Fruit fly (Drosophila melanogaster) whole organism, larva: ENCODE results near the gene ND-B17.

Source experiments
- noc ChIP-seq: fragments of 200-800 bp; sonication (Bioruptor generic); optimal IDR thresholded peaks from 3 replicates; lab custom pipeline; 2019; ENCODE audit warnings: missing biosample characterization, mild to moderate bottlenecking, missing genetic modification characterization, moderate library complexity

Gene ND-B17

DNA sequence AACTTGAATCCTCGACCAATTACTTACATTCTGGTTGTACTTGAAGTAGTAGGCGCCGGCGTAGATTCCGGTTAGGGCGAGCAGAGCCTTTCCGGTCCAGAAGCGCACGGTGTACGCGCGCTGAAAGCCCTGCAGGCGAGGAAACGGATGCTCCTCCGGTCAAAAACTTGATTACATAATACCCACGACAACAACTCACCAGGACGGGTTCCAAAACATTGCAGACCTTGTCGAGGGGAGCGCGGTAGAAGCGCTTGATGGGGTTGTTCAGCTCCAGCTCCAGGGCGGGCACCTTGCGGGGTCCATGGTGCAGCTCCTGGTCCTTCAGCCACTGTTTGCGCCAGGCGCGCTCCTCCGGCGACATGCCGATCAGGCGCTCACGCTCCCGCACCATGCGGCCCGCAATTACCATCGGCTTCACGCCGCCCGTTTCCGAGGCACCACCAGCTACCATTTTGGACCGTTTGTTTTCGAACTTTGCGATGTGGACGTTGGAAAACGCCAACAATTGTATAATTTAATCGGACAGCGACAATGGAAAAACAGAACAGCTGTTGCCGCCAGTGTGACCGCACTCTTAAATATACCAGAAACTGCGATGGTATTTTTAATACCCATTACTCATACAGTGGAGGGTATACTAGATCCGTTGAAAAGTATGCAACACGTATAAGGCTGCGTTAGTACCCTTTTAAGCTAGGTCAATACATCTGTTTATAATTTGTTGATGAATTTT is at the start of gene ND-B17:
Gene ND-B17 (minus strand): TSS at position 556 of the 736 bp plus-strand sequence.
- no peak for TF ChIP-seq noc (tag; lab: Kevin White, UChicago)

DNA sequence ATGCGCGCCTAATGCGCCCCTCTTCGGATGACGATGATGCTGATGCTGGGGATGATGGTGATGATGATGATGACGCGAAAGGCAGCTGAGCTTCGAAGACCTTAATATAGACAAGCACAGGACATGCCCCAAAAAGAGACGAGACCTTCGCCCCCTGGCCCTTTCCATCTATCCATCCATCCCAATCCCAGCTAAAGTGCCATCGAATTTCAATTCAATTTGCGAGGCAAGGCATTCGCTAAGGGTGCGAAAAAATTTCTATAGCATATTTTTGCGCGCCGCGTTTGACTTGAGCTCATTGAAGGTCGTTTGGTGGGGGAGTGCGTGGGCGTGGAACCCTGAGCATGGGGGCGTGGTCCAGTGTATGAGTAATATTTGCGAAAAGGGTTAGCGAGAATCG is 45.4 kb upstream of the ND-B17 start:
- TF ChIP-seq noc (tag; lab: Kevin White, UChicago), result no peak

DNA sequence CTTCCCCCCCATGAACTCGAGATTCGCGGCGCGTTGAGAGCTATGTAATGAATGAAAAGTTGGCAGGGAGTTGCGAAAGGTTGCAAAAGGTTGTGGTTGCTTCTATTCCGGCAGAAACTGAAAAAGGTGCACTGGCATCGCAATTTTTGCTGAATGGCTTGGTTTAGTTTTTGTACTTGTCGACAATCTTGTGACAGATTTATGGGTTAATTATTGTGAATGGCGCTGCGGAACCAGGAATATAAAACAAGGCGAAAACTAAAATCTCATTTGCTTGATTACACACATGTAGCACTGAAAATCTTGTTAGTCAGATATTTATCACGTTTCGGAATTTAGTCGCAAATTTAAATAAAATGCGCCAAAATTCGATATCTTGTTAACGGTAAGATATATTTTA is 32.9 kb upstream of the ND-B17 start, which contains the start of gene t-Grip91:
Gene t-Grip91 (plus strand): TSS at position 301 of the 400 bp plus-strand sequence.
- TF ChIP-seq noc (tag; lab: Kevin White, UChicago), result no peak

DNA sequence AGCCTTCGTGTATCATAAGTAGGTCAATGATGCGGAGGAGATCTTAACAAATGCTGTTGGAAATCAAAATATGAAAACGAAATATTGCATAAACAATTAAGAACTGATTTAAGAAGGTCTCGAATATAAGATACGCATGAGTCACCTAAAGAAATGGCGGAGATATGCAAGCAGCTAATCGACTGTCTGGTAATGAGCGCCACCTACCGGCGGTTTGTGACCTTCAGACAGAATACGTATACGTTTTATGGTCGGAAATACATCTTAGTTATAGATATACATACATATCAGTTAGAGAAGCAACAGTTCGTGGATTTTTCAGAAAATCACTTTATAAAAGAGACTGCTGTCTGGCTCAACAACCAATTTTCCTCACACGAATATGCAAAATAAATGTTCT is 32.1 kb upstream of the ND-B17 start:
- no peak for TF ChIP-seq noc (tag; lab: Kevin White, UChicago)

DNA sequence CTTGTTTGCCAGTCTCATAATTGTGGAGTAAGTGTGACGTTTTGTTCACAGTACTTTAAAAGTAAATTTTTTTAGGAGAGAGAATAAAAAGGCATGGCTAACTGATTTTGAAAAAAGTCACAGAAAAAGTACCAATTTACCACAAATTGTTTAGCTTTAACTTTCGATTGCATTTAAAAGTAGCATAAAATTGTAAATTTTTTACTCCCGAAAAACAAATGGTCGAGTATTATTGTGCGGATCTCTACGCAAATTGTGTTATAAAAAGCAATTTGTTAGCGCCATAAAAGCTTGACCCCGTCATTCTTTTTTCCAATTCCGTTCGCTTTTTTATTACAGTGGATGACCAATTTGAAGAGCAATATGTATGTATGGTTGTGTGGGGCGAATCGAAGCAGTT is 25.9 kb upstream of the ND-B17 start, which contains the start of gene CG43760:
Gene CG43760 (minus strand): TSS at position 101 of the 400 bp plus-strand sequence.
- no peak for TF ChIP-seq noc (tag; lab: Kevin White, UChicago)

DNA sequence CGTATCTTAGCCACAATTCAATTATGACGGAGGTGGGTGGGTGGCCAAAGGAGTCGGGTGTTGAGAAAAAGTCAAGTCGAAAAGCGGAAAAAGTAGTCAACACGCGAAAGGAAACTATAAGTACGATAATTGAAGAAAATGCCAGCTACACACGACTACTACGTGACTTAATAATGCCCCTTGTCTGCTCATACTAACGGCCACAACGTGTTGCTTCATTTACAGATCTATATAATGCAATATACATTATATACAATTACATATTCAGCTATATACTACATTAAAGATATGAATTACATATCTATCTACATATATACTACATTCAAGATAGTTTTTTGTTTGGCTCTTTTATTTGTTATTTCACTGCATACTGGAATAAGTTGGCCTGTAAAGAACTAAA is 22.1 kb upstream of the ND-B17 start, which contains the start of gene CG31826:
Gene CG31826 (minus strand): TSS at position 101 of the 400 bp plus-strand sequence.
- TF ChIP-seq noc (tag; lab: Kevin White, UChicago), result no peak

DNA sequence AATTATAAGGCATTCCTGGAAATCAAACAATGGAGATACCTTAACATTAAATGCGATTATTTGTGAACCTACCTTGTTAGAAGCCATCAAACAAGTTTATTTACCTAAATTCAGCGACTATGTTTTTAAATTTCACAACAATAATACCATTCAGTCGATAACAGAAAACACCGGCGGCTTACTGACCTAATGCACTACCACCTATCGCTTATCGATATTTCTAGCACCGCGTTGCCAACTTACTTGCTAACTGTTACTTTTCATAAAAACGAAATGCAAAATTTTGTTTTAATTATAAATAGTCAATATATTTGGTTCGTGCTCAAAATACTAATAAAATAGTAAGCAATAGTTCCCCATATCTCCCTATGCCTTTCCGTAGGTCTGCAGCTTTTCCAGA is 20.1 kb upstream of the ND-B17 start, which contains the start of gene Ku80:
Gene Ku80 (minus strand): TSS at position 182 of the 400 bp plus-strand sequence.
- no peak for TF ChIP-seq noc (tag; lab: Kevin White, UChicago)

DNA sequence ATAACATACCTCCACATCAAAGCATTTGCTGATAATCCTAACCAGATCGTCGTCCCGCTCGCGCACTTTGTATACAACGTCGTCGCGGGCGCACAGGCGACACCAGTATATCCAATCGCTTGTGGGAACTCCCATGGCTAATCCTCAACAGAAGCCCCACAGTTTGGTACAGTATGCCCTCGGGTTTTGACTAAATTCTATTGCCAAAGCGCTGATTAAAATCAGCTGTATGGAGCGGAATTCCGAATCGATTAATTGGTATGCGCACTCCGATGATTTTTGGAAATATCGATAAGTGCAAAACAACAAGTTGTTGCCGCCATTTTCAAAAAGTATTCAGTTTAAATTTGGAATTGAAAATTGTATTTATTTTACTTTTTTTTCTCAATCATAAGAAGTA is 17.2 kb upstream of the ND-B17 start, which contains the start of gene wek:
Gene wek (minus strand): TSS at position 253 of the 400 bp plus-strand sequence.
- TF ChIP-seq noc (tag; lab: Kevin White, UChicago), result no peak

DNA sequence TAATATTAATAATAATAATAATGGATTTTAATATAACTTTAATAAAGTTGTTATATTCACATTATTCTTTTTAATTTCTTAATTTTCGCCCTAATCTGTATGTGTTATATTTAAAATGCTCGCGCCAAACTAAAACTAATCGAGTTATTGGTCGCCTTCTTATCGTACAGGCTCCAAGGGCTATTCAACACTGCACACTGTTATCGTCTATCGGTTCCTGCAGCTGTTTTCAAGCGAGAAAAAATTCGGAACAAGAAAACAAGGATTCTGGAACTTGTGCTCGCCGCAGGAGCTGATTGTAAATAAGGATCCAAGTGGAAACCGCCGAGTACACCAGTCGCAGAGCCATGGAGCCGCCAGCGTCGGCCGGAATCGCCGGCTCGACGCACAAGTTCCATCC is 13.2 kb upstream of the ND-B17 start, which contains the start of gene CG3793:
Gene CG3793 (plus strand): TSS at position 192 of the 400 bp plus-strand sequence.
- TF ChIP-seq noc (tag; lab: Kevin White, UChicago), result no peak

DNA sequence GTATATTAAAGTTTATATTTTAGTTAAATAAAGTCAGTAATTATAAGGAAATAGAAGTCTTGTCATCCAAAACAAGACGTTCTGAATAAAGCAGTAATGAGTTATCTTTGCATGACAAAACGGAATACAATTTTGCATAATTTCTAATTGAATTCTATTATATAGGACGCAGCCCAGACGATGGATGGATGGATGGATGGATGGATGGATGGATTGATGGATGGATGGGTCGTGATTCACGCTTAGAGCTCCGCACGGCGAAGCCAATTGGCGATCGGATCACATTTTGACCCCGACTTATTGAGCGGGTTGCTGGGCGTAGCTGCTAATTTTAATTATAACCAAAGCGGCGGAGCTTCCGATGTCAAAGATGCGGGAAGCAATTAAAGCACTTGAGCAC is 12.5 kb upstream of the ND-B17 start:
- no peak for TF ChIP-seq noc (tag; lab: Kevin White, UChicago)

DNA sequence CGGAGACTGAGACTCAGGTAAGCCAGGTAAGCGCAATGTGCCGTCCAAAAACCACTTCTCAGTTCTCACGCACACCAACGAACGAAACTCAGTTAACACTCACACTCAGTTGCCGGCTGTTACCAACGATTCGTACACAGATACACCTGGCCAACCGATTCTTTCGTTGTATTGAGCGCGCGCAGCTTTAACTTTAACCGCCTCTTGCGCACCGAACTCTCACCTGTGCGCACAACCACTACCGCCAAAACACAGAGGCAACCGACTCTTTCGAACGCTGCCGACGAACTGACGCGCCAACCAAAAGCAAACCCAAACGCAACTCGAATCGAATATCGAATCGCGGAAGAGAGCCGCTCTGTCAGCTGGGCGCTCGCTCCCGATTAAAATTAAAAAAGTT is 11.6 kb upstream of the ND-B17 start, which contains the start of gene Gli:
Gene Gli (minus strand): TSS at position 293 of the 400 bp plus-strand sequence.
- no peak for TF ChIP-seq noc (tag; lab: Kevin White, UChicago)

DNA sequence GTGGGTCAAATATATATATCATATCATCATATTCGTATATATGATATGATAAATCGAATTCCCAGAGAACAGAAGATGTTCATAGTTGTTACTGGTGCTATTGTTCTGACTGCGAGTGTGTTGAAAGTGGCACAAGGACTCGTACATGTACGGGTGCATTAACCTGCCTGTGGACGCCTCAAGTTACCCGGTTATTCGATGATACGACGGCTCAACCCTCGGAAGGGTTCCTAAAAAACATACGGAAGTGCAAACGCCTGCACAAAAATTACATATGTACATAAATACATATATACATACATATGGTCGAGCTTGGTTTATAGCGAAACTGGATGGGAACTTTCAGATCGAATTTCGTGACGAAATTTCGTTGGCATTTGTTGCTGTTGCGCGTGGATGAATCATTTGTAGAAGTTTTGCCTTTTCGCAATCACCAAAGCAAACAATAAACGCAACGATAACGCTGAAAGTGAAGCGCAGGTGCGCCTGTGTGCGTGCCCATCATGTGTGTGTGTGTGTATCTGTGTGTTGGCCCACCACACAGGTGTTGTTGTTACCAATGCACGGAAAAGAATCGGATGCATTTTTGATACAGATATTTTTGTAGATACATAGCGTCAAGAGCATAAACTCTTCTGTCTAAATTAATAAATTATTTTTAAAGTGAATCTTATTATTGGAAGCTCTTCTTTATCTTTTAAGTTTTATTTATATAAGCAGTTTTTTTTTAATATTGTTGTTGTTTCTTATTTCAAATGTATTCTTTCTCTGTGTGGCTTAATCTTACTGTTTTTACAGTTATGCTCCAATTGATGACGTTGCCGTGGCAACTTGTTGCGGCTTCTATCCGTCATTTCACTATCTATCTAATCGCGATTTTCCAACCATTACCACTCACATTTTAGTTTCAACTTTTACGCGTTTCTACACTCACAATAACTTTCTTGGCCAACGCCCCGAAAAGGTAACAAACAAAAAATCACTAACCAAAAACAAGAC is 10.8 kb upstream of the ND-B17 start:
- TF ChIP-seq noc (tag; lab: Kevin White, UChicago), result peak; percentile 53

DNA sequence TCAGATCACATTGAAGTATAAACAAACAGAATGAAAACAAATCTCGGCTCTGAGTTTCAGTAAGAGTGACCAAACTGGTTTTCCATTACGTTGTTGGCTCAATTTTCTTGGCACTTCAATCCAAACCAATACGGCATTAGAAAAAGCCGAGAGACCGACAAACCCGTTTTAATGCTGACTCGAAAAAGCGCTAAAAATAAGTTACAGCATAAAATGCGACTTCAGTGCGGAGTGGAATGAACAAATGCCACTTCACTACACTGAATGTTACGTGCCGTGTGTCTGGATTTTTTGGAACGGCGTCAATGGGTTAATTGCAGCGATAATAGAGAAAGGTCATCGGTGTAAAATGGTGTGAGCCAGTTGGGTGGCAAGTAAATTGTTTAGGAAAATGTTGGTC is 9.8 kb upstream of the ND-B17 start:
- no peak for TF ChIP-seq noc (tag; lab: Kevin White, UChicago)

DNA sequence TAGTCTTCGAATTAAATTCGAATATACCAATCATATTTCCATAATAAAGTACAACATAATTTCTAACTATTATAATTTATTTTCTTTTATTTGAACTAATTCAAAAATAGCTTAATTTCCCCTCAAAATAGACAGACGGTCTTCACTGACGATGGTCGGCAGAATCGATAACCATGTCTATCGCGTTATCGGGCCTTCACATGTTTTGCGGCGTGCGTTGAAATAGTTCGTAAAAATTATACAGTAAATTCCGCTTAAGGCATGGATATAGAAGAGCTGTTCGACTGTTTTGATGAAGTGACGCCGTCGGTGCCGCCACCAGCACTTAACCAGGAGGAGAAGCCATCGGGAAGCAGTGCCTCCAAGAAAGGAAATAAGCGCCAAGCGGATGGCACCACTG is 1.2 kb upstream of the ND-B17 start, which contains the start of gene Mtr4:
Gene Mtr4 (plus strand): TSS at position 168 of the 400 bp plus-strand sequence.
- no peak for TF ChIP-seq noc (tag; lab: Kevin White, UChicago)

DNA sequence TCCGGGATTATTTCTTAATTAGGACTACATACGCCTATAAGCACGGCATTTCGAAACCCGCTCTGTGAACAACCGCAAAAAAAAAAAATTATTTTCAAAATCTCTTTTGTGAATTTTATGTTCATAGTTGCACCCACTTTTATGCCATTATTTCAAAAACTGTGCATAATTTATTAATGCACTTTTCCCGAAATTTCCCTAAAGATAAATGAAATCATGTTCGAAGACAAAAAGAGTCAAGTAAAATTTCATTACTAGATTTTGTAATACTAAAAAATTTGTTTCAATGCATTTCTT is 329 bp upstream of the ND-B17 start:
- TF ChIP-seq noc (tag; lab: Kevin White, UChicago), result no peak

DNA sequence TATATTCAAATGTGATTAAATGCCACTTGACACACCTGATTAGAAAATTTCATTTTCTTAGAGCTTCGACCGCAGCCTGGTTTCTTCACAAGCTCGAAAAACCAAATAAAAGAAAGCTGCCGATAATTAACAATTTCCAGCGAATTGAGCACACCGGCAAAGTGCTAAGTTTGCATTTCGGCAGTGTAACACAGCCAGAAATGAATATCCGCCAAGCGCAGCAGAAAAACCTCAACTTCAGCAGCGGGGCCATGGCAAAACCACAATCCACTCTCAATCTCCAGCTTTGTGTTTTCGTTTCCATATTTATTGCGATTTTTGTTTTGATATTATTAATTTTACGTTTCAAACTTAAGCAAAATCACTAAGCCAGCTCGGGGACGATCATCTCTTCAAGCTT is 1.6 kb downstream of the ND-B17 start:
- TF ChIP-seq noc (tag; lab: Kevin White, UChicago), result no peak
